Worm (Caenorhabditis elegans) whole organism, L2 larva: ENCODE data around the gene npr-10.

Experiments
- C34F6.9 ChIP-seq: fragments of 150-350 bp; optimal IDR thresholded peaks from 2 replicates; lab custom pipeline; 2014; ENCODE audit warnings: missing biosample characterization, missing genetic modification characterization
- F13H6.1 ChIP-seq: sonication (generic microtip); optimal IDR thresholded peaks from 2 replicates; lab custom pipeline; 2016; ENCODE audit warnings: missing genetic modification characterization, missing compliant biosample characterization
- R02D3.7 ChIP-seq: fragments of 150-350 bp; optimal IDR thresholded peaks from 2 replicates; lab custom pipeline; 2014; ENCODE audit warnings: missing biosample characterization, missing genetic modification characterization
- Y55F3AM.14 ChIP-seq: fragments of 200-800 bp; sonication (Bioruptor generic); optimal IDR thresholded peaks from 2 replicates; lab custom pipeline; 2018; ENCODE audit warnings: mild to moderate bottlenecking, missing genetic modification characterization, missing compliant biosample characterization
- ZK546.5 ChIP-seq: sonication (generic microtip); optimal IDR thresholded peaks from 2 replicates; lab custom pipeline; 2017; ENCODE audit warnings: missing biosample characterization, missing genetic modification characterization
- alr-1 ChIP-seq: fragments of 150-350 bp; optimal IDR thresholded peaks from 2 replicates; lab custom pipeline; 2014; ENCODE audit warnings: missing biosample characterization, missing genetic modification characterization
- aly-2 ChIP-seq: fragments of 150-350 bp; optimal IDR thresholded peaks from 2 replicates; lab custom pipeline; 2014; ENCODE audit warnings: missing biosample characterization, missing genetic modification characterization
- crh-2 ChIP-seq: sonication (generic microtip); optimal IDR thresholded peaks from 2 replicates; lab custom pipeline; 2017; ENCODE audit warnings: missing biosample characterization, missing genetic modification characterization
- egl-27 ChIP-seq: sonication (generic microtip); optimal IDR thresholded peaks from 3 replicates; lab custom pipeline; 2017; ENCODE audit warnings: missing biosample characterization, missing genetic modification reagents, missing genetic modification characterization
- elt-1 ChIP-seq: fragments of 150-350 bp; optimal IDR thresholded peaks from 2 replicates; lab custom pipeline; 2014; ENCODE audit warnings: missing biosample characterization, missing genetic modification characterization
- fos-1 ChIP-seq: fragments of 150-350 bp; optimal IDR thresholded peaks from 2 replicates; lab custom pipeline; 2014; ENCODE audit warnings: missing biosample characterization, missing genetic modification characterization
- gmeb-1 ChIP-seq: fragments of 150-350 bp; optimal IDR thresholded peaks from 2 replicates; lab custom pipeline; 2014; ENCODE audit warnings: missing biosample characterization, missing genetic modification characterization
- lin-13 ChIP-seq: fragments of 150-350 bp; optimal IDR thresholded peaks from 2 replicates; lab custom pipeline; 2014; ENCODE audit warnings: missing biosample characterization, missing genetic modification reagents, missing genetic modification characterization
- lin-39 ChIP-seq: fragments of 150-350 bp; optimal IDR thresholded peaks from 2 replicates; lab custom pipeline; 2014; ENCODE audit warnings: missing biosample characterization, missing genetic modification reagents, missing genetic modification characterization
- lsy-2 ChIP-seq, 2 experiments: fragments of 150-350 bp in 1 of 2; sonication (generic microtip) in 1 of 2; optimal IDR thresholded peaks; 2 replicates each; lab custom pipeline; 2014 to 2017; ENCODE audit warnings: missing biosample characterization in 2 of 2, missing genetic modification characterization in 2 of 2
- mab-5 ChIP-seq: fragments of 150-350 bp; optimal IDR thresholded peaks from 2 replicates; lab custom pipeline; 2014; ENCODE audit warnings: missing biosample characterization, missing genetic modification characterization
- mbf-1 ChIP-seq: sonication (generic microtip); optimal IDR thresholded peaks from 2 replicates; lab custom pipeline; 2017; ENCODE audit warnings: missing biosample characterization, missing genetic modification characterization
- mdl-1 ChIP-seq, 2 experiments: fragments of 150-350 bp in 1 of 2; sonication (generic microtip) in 1 of 2; optimal IDR thresholded peaks; 2 replicates each; lab custom pipeline; 2017; ENCODE audit warnings: missing biosample characterization in 2 of 2, missing genetic modification characterization in 2 of 2
- nhr-10 ChIP-seq: sonication (generic microtip); optimal IDR thresholded peaks from 2 replicates; lab custom pipeline; 2017; ENCODE audit warnings: missing biosample characterization, missing genetic modification characterization
- nhr-129 ChIP-seq: fragments of 150-350 bp; optimal IDR thresholded peaks from 2 replicates; lab custom pipeline; 2014; ENCODE audit warnings: missing biosample characterization, missing genetic modification characterization
- nhr-21 ChIP-seq: fragments of 150-350 bp; optimal IDR thresholded peaks from 2 replicates; lab custom pipeline; 2014; ENCODE audit warnings: missing biosample characterization, missing genetic modification characterization
- nhr-23 ChIP-seq: fragments of 150-350 bp; optimal IDR thresholded peaks from 2 replicates; lab custom pipeline; 2014; ENCODE audit warnings: missing biosample characterization, missing genetic modification reagents, missing genetic modification characterization
- nhr-25 ChIP-seq: fragments of 150-350 bp; sonication (generic microtip); optimal IDR thresholded peaks from 3 replicates; lab custom pipeline; 2014; ENCODE audit warnings: missing biosample characterization, missing genetic modification characterization
- nhr-77 ChIP-seq: fragments of 150-350 bp; optimal IDR thresholded peaks from 2 replicates; lab custom pipeline; 2014; ENCODE audit warnings: missing biosample characterization, missing genetic modification characterization
- peb-1 ChIP-seq: fragments of 150-350 bp; optimal IDR thresholded peaks from 2 replicates; lab custom pipeline; 2014; ENCODE audit warnings: missing biosample characterization, missing genetic modification characterization
- skn-1 ChIP-seq: sonication (generic microtip); optimal IDR thresholded peaks from 2 replicates; lab custom pipeline; 2017; ENCODE audit warnings: missing biosample characterization, missing genetic modification characterization
- sma-3 ChIP-seq: sonication (generic microtip); optimal IDR thresholded peaks from 2 replicates; lab custom pipeline; 2016; ENCODE audit warnings: missing genetic modification reagents, missing genetic modification characterization, missing compliant biosample characterization
- sma-9 ChIP-seq, 2 experiments: fragments of 150-350 bp in 1 of 2; sonication (generic microtip) in 1 of 2; optimal IDR thresholded peaks; 2 replicates each; lab custom pipeline; 2014 to 2016; ENCODE audit warnings: missing genetic modification characterization in 2 of 2, mild to moderate bottlenecking in 1 of 2, missing biosample characterization in 1 of 2, missing compliant biosample characterization in 1 of 2, missing genetic modification reagents in 1 of 2, moderate library complexity in 1 of 2
- snpc-4 ChIP-seq: fragments of 150-350 bp; optimal IDR thresholded peaks from 2 replicates; lab custom pipeline; 2014; ENCODE audit warnings: missing biosample characterization, missing genetic modification characterization
- unc-39 ChIP-seq: fragments of 150-350 bp; optimal IDR thresholded peaks from 2 replicates; lab custom pipeline; 2014; ENCODE audit warnings: missing biosample characterization, missing genetic modification characterization
- zag-1 ChIP-seq: fragments of 150-350 bp; optimal IDR thresholded peaks from 2 replicates; lab custom pipeline; 2014; ENCODE audit warnings: missing biosample characterization, missing genetic modification characterization
- ztf-1 ChIP-seq: fragments of 200-800 bp; sonication (Bioruptor generic); conservative IDR thresholded peaks from 2 replicates; pipeline ENCODE4 v1.3.6; 2022; ENCODE audit warnings: missing genetic modification characterization, missing compliant biosample characterization
- ztf-11 ChIP-seq: sonication (generic microtip); optimal IDR thresholded peaks from 2 replicates; lab custom pipeline; 2017; ENCODE audit warnings: missing biosample characterization, missing genetic modification characterization

Gene npr-10

DNA sequence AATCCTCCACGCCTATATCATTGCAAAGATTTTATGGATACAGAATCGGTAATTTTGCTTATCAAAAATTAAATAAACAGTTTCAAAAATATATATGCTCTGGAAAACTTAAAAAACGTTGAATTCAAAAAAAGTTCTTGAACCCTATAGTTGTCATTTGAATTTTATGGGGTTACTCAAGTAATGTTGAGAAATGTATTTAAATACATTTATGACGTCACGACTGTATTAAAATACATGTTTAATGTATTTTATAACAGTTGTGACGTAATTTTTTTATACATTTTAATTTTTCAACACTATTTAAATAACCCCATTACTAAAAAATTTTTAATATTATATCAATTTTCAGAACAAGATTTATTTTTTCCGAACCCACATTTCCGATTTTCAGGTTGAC lies 36.3 kb downstream of the npr-10 start:
- TF ChIP-seq ztf-1 (GFP tag; lab: Robert Waterston, UW) (no peak), nhr-25 (tag; lab: Kevin White, UChicago) (peak; percentile 25)

DNA sequence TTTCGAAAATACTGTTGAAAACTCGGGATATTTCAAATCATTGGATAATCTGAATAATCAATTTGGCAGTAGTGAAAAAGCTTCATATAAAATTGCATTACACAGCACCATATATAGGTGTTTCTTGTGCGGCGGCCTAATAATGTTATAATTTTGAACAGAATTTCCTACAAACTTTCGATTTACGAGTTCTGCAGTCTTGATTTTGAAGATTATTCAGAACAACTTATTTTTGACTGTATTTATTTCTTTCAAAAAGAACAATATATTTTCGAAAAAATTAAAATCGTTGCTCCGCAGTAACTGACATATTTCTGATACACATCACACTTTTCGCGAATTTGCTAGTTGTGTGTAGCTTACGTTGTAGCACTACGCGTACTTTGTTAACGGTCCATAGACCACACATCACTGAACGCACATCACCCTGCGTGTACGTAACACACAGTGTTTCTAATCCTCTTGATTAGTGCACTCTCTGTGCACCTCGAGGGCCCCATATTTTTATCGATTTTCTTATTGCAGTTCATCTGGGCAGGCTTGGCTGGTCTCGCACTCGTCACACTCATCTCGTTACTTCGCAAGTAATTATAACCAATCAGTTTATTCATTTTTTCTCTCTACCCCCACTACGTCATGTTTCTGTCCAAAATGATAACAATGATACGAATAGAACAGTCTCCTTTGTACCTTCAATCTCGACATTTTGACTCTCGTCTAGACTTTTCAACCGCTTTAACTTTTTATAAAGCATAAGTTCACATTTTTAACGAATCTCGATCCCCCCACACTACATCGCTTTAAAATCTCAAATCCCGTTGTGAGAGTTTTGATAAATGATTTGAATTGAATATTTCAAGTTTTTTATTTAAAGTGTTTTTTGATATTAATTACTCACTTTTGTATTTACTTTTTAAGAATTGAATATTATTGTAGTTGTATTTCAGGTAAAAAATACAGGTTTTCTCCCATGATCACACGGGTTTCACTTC lies 41.7 kb downstream of the npr-10 start, which contains the start of the genes F11C1.1 and vwa-8:
Gene F11C1.1 (minus strand): TSS at position 51 of the 992 bp plus-strand sequence.
Gene vwa-8 (plus strand): TSS at position 942 of the 992 bp plus-strand sequence.
- TF ChIP-seq peb-1 (tag; lab: Kevin White, UChicago) (no peak), sma-9 (GFP tag; optimal IDR thresholded peaks at IDR 0.05; lab: Kevin White, UChicago) (peak; percentile 80), sma-9 (tag; optimal IDR thresholded peaks at IDR 0.05; lab: Kevin White, UChicago) (no peak), skn-1 (no peak), R02D3.7 (no peak), C34F6.9 (tag; lab: Kevin White, UChicago) (peak; percentile 32), Y55F3AM.14 (GFP tag; lab: Kevin White, UChicago) (no peak), F13H6.1 (tag; lab: Kevin White, UChicago) (peak; percentile 58), sma-3 (GFP tag; lab: Kevin White, UChicago) (peak; percentile 30), mab-5 (no peak), lsy-2 (tag; optimal IDR thresholded peaks at IDR 0.05; lab: Kevin White, UChicago) (peak in 1 of 2 experiments; percentile 43), zag-1 (tag; lab: Kevin White, UChicago) (no peak), lin-39 (tag; lab: Kevin White, UChicago) (no peak), ZK546.5 (tag; lab: Kevin White, UChicago) (no peak), mdl-1 (tag; optimal IDR thresholded peaks at IDR 0.05; lab: Kevin White, UChicago) (no peak), ztf-1 (GFP tag; lab: Robert Waterston, UW) (no peak), nhr-10 (tag; lab: Kevin White, UChicago) (peak; percentile 63), ztf-11 (tag; lab: Kevin White, UChicago) (no peak), nhr-21 (tag; lab: Kevin White, UChicago) (peak; percentile 51), nhr-25 (tag; lab: Kevin White, UChicago) (peak; percentile 69), egl-27 (no peak), aly-2 (tag; lab: Kevin White, UChicago) (no peak), mbf-1 (tag; lab: Kevin White, UChicago) (no peak), nhr-77 (tag; lab: Kevin White, UChicago) (no peak), lin-13 (GFP tag; lab: Kevin White, UChicago) (peak; percentile 43), snpc-4 (no peak), nhr-129 (tag; lab: Kevin White, UChicago) (peak; percentile 80), unc-39 (no peak), crh-2 (tag; lab: Kevin White, UChicago) (peak; percentile 50), gmeb-1 (tag; lab: Kevin White, UChicago) (no peak), alr-1 (tag; lab: Kevin White, UChicago) (no peak)

DNA sequence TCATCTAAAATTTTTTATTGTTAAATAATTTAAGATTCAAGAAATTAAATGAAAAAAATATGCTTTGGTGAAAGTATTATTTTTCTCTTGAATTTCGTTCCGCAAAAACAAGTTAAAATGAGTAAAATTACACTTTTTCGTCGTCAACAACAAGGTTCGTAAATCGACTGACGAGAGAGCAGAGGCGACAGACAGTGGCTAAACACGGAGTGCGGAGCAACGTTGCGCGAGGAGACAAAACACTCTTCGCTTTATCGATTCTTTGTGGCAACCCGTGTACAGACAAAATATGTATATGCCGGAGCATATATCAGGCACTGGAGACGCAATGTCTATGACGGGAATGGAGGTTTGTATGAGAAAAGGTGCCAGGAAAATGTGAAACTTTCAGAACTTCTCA lies 43.3 kb downstream of the npr-10 start, which contains the start of gene F11C1.7:
Gene F11C1.7 (plus strand): TSS at position 140 of the 400 bp plus-strand sequence.
- peak in 1 of 2 experiments; percentile 41 for TF ChIP-seq lsy-2 (tag; optimal IDR thresholded peaks at IDR 0.05; lab: Kevin White, UChicago)
- TF ChIP-seq elt-1 = no peak
- no peak for TF ChIP-seq fos-1 (tag; lab: Kevin White, UChicago)
- TF ChIP-seq nhr-23 (tag; lab: Kevin White, UChicago) = no peak
- peak; percentile 40 for TF ChIP-seq nhr-129 (tag; lab: Kevin White, UChicago)
- TF ChIP-seq nhr-25 (tag; lab: Kevin White, UChicago) = peak; percentile 42
- no peak for TF ChIP-seq mdl-1 (tag; optimal IDR thresholded peaks at IDR 0.05; lab: Kevin White, UChicago)
- TF ChIP-seq C34F6.9 (tag; lab: Kevin White, UChicago) = peak; percentile 26
- peak; percentile 23 for TF ChIP-seq crh-2 (tag; lab: Kevin White, UChicago)
- TF ChIP-seq, all 48 proteins: peak for 5

DNA sequence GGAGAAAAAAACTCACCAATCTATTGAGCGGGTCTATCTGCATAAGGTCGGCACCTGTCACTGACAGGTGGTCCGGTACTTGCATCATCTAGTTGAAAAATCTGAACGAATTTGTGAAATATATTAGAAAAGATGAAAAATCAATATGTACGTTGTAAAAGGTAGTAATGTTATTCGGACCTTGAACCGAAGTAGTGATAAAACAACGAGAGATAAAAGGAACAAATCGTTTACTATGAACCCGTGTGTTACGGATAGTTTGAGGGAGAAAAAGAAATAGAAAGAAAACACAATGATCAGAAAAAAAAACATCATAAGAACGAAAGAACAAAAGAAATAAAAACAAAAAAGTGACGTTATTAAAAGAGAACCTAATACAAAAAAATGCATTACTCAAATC lies 45.4 kb downstream of the npr-10 start, which contains the start of gene mff-1:
Gene mff-1 (minus strand): TSS at position 101 of the 400 bp plus-strand sequence.
- TF ChIP-seq lsy-2 (tag; optimal IDR thresholded peaks at IDR 0.05; lab: Kevin White, UChicago) (no peak), unc-39 (no peak)
